Worm (Caenorhabditis elegans) whole organism, L3 larva: ENCODE data around the gene lim-6.

Experiments
- R02D3.7 ChIP-seq: fragments of 150-350 bp; optimal IDR thresholded peaks from 2 replicates; lab custom pipeline; 2014; ENCODE audit warnings: missing biosample characterization, missing genetic modification characterization
- aly-2 ChIP-seq: fragments of 150-350 bp; optimal IDR thresholded peaks from 2 replicates; lab custom pipeline; 2014; ENCODE audit warnings: missing biosample characterization, missing genetic modification characterization
- ceh-16 ChIP-seq: sonication (generic microtip); optimal IDR thresholded peaks from 2 replicates; lab custom pipeline; 2017; ENCODE audit warnings: missing biosample characterization, missing genetic modification characterization
- ceh-28 ChIP-seq: fragments of 150-350 bp; optimal IDR thresholded peaks from 2 replicates; lab custom pipeline; 2014; ENCODE audit warnings: missing biosample characterization, missing genetic modification reagents, missing genetic modification characterization
- ceh-82 ChIP-seq: fragments of 150-350 bp; optimal IDR thresholded peaks from 2 replicates; lab custom pipeline; 2014; ENCODE audit warnings: missing biosample characterization, missing genetic modification characterization
- ceh-9 ChIP-seq: sonication (generic microtip); optimal IDR thresholded peaks from 2 replicates; lab custom pipeline; 2018; ENCODE audit warnings: missing biosample characterization, missing genetic modification characterization
- daf-12 ChIP-seq: fragments of 150-350 bp; optimal IDR thresholded peaks from 2 replicates; lab custom pipeline; 2014; ENCODE audit warnings: missing biosample characterization, missing genetic modification reagents, missing genetic modification characterization
- egl-27 ChIP-seq: sonication (generic microtip); optimal IDR thresholded peaks from 4 replicates; lab custom pipeline; 2017; ENCODE audit warnings: missing biosample characterization, missing genetic modification reagents, missing genetic modification characterization
- egl-5 ChIP-seq: fragments of 150-350 bp; optimal IDR thresholded peaks from 2 replicates; lab custom pipeline; 2017; ENCODE audit warnings: missing biosample characterization, missing genetic modification reagents, missing genetic modification characterization, inconsistent platforms
- elt-1 ChIP-seq: fragments of 150-350 bp; optimal IDR thresholded peaks from 2 replicates; lab custom pipeline; 2014; ENCODE audit warnings: missing biosample characterization, missing genetic modification characterization
- elt-2 ChIP-seq: sonication (generic microtip); optimal IDR thresholded peaks from 2 replicates; lab custom pipeline; 2016; ENCODE audit warnings: missing genetic modification reagents, mild to moderate bottlenecking, missing genetic modification characterization, missing compliant biosample characterization
- eor-1 ChIP-seq, 2 experiments: fragments of 150-350 bp; optimal IDR thresholded peaks; 2 replicates each; lab custom pipeline; 2014 to 2018; ENCODE audit warnings: missing biosample characterization in 2 of 2, missing genetic modification characterization in 2 of 2
- fkh-10 ChIP-seq: sonication (generic microtip); optimal IDR thresholded peaks from 2 replicates; lab custom pipeline; 2017; ENCODE audit warnings: missing biosample characterization, missing genetic modification reagents, missing genetic modification characterization
- fkh-2 ChIP-seq: fragments of 150-350 bp; optimal IDR thresholded peaks from 2 replicates; lab custom pipeline; 2014; ENCODE audit warnings: missing biosample characterization, missing genetic modification reagents, missing genetic modification characterization
- fos-1 ChIP-seq: fragments of 150-350 bp; optimal IDR thresholded peaks from 2 replicates; lab custom pipeline; 2014; ENCODE audit warnings: missing biosample characterization, missing genetic modification characterization
- hmg-11 ChIP-seq: sonication (generic microtip); optimal IDR thresholded peaks from 2 replicates; lab custom pipeline; 2016; ENCODE audit warnings: missing genetic modification characterization, missing compliant biosample characterization
- jun-1 ChIP-seq: fragments of 150-350 bp; optimal IDR thresholded peaks from 2 replicates; lab custom pipeline; 2014; ENCODE audit warnings: missing biosample characterization, missing genetic modification reagents, missing genetic modification characterization
- lin-15B ChIP-seq: fragments of 150-350 bp; optimal IDR thresholded peaks from 2 replicates; lab custom pipeline; 2014; ENCODE audit warnings: missing biosample characterization, missing genetic modification characterization
- lin-39 ChIP-seq: fragments of 150-350 bp; optimal IDR thresholded peaks from 2 replicates; lab custom pipeline; 2018; ENCODE audit warnings: missing biosample characterization, missing genetic modification reagents, missing genetic modification characterization
- mdl-1 ChIP-seq: fragments of 150-350 bp; optimal IDR thresholded peaks from 2 replicates; lab custom pipeline; 2014; ENCODE audit warnings: missing biosample characterization, missing genetic modification characterization
- mml-1 ChIP-seq: fragments of 150-350 bp; sonication (generic microtip); optimal IDR thresholded peaks from 3 replicates; lab custom pipeline; 2014; ENCODE audit warnings: missing biosample characterization, missing genetic modification characterization
- nfya-1 ChIP-seq: sonication (generic microtip); optimal IDR thresholded peaks from 2 replicates; lab custom pipeline; 2017; ENCODE audit warnings: missing genetic modification characterization, mild to moderate bottlenecking, missing compliant biosample characterization, antibody characterized with exemption, moderate library complexity; ENCODE audit not compliant: insufficient read depth
- nhr-11 ChIP-seq: fragments of 150-350 bp; optimal IDR thresholded peaks from 2 replicates; lab custom pipeline; 2014; ENCODE audit warnings: missing biosample characterization, missing genetic modification characterization
- nhr-12 ChIP-seq: fragments of 150-350 bp; optimal IDR thresholded peaks from 2 replicates; lab custom pipeline; 2014; ENCODE audit warnings: missing biosample characterization, missing genetic modification characterization
- nhr-237 ChIP-seq: fragments of 150-350 bp; optimal IDR thresholded peaks from 2 replicates; lab custom pipeline; 2014; ENCODE audit warnings: missing biosample characterization, missing genetic modification characterization
- nhr-25 ChIP-seq: sonication (generic microtip); optimal IDR thresholded peaks from 2 replicates; lab custom pipeline; 2017; ENCODE audit warnings: missing biosample characterization, missing genetic modification characterization
- nhr-43 ChIP-seq: sonication (generic microtip); optimal IDR thresholded peaks from 2 replicates; lab custom pipeline; 2016; ENCODE audit warnings: mild to moderate bottlenecking, missing genetic modification characterization, missing compliant biosample characterization; ENCODE audit not compliant: poor library complexity, severe bottlenecking
- nhr-67 ChIP-seq: fragments of 150-350 bp; optimal IDR thresholded peaks from 2 replicates; lab custom pipeline; 2014; ENCODE audit warnings: missing biosample characterization, missing genetic modification characterization
- nhr-76 ChIP-seq: fragments of 150-350 bp; sonication (generic microtip); optimal IDR thresholded peaks from 5 replicates; lab custom pipeline; 2014; ENCODE audit warnings: missing biosample characterization, missing genetic modification characterization
- nhr-77 ChIP-seq: fragments of 150-350 bp; optimal IDR thresholded peaks from 2 replicates; lab custom pipeline; 2014; ENCODE audit warnings: missing biosample characterization, missing genetic modification characterization
- pha-4 ChIP-seq: fragments of 150-350 bp; optimal IDR thresholded peaks from 2 replicates; lab custom pipeline; 2014; ENCODE audit warnings: missing biosample characterization, missing genetic modification reagents, missing genetic modification characterization
- pqm-1 ChIP-seq: fragments of 150-350 bp; optimal IDR thresholded peaks from 2 replicates; lab custom pipeline; 2017; ENCODE audit warnings: missing biosample characterization, missing genetic modification characterization, inconsistent platforms
- sea-2 ChIP-seq: fragments of 150-350 bp; sonication (generic microtip); optimal IDR thresholded peaks from 4 replicates; lab custom pipeline; 2014; ENCODE audit warnings: missing biosample characterization, missing genetic modification reagents, missing genetic modification characterization
- skn-1 ChIP-seq: fragments of 150-350 bp; optimal IDR thresholded peaks from 2 replicates; lab custom pipeline; 2014; ENCODE audit warnings: missing biosample characterization, missing genetic modification characterization
- snpc-4 ChIP-seq: fragments of 150-350 bp; optimal IDR thresholded peaks from 2 replicates; lab custom pipeline; 2014; ENCODE audit warnings: missing biosample characterization, missing genetic modification characterization
- tbx-2 ChIP-seq: sonication (generic microtip); optimal IDR thresholded peaks from 2 replicates; lab custom pipeline; 2016; ENCODE audit warnings: mild to moderate bottlenecking, missing genetic modification characterization, missing compliant biosample characterization
- unc-39 ChIP-seq: sonication (generic microtip); optimal IDR thresholded peaks from 4 replicates; lab custom pipeline; 2017; ENCODE audit warnings: missing biosample characterization, missing genetic modification characterization
- unc-62 ChIP-seq: fragments of 150-350 bp; sonication (generic microtip); optimal IDR thresholded peaks from 4 replicates; lab custom pipeline; 2014; ENCODE audit warnings: missing biosample characterization, missing genetic modification reagents, missing genetic modification characterization
- zag-1 ChIP-seq: fragments of 150-350 bp; optimal IDR thresholded peaks from 2 replicates; lab custom pipeline; 2014; ENCODE audit warnings: missing biosample characterization, missing genetic modification characterization
- ztf-11 ChIP-seq: fragments of 150-350 bp; optimal IDR thresholded peaks from 2 replicates; lab custom pipeline; 2014; ENCODE audit warnings: missing biosample characterization, missing genetic modification characterization
- ztf-4 ChIP-seq: fragments of 150-350 bp; optimal IDR thresholded peaks from 2 replicates; lab custom pipeline; 2014; ENCODE audit warnings: missing biosample characterization, missing genetic modification characterization

Gene lim-6

ce11 chrX:1115207-1115606 lies 43.0 kb downstream of the lim-6 start:
- TF ChIP-seq fkh-2 (tag; lab: Kevin White, UChicago) (no peak), elt-2 (tag; lab: Kevin White, UChicago) (no peak), pqm-1 (tag; lab: Kevin White, UChicago) (no peak), ceh-9 (tag; lab: Kevin White, UChicago) (no peak), unc-39 (tag; lab: Kevin White, UChicago) (no peak), nhr-237 (tag; lab: Kevin White, UChicago) (no peak), aly-2 (no peak)

DNA sequence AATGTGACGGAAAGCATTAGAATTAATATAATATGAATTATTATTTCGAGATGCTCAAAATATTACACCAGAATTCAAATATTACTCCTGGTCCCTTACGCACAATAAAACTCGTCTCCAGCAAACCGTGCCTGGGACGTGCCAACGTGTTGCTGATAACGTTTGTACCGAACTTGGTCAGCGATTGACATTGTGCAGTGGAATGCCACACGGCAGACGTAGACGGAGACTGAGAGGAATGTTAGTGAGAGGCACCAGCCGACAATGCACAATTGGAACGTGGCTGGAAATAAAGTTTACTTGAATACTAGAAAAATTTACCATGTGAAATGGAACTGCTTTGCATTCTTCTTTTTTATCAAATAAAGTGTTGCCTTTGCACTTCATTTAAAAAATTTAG lies 45.0 kb downstream of the lim-6 start:
- TF ChIP-seq elt-2 (tag; lab: Kevin White, UChicago) (peak; percentile 48), pqm-1 (tag; lab: Kevin White, UChicago) (peak; percentile 29), nhr-76 (tag; lab: Kevin White, UChicago) (no peak)
- TF ChIP-seq, all 47 proteins: peak for 2

- TF ChIP-seq pha-4 (no peak), fkh-2 (tag; lab: Kevin White, UChicago) (no peak), egl-27 (no peak), egl-5 (no peak), elt-2 (tag; lab: Kevin White, UChicago) (no peak), ceh-16 (tag; lab: Kevin White, UChicago) (no peak), ceh-9 (tag; lab: Kevin White, UChicago) (no peak), mml-1 (tag; lab: Kevin White, UChicago) (no peak), mdl-1 (tag; lab: Kevin White, UChicago) (no peak), fkh-10 (no peak), fos-1 (tag; lab: Kevin White, UChicago) (no peak), tbx-2 (tag; lab: Kevin White, UChicago) (no peak), nhr-25 (tag; lab: Kevin White, UChicago) (no peak), unc-39 (tag; lab: Kevin White, UChicago) (no peak), nhr-12 (tag; lab: Kevin White, UChicago) (no peak), nhr-77 (no peak), nhr-76 (tag; lab: Kevin White, UChicago) (no peak), unc-62 (GFP tag; lab: Kevin White, UChicago) (no peak), daf-12 (tag; lab: Kevin White, UChicago) (no peak), elt-1 (no peak)
Observed at ce11 chrX:1119305-1119704, 47.1 kb downstream of the lim-6 start, which contains the start of gene C05D9.7. TSS of gene C05D9.7 (minus strand) at chrX:1119405.

- TF ChIP-seq lin-15B (tag; lab: Kevin White, UChicago) (no peak), nhr-237 (tag; lab: Kevin White, UChicago) (no peak), ceh-9 (tag; lab: Kevin White, UChicago) (no peak), nhr-67 (tag; lab: Kevin White, UChicago) (no peak), tbx-2 (tag; lab: Kevin White, UChicago) (no peak), eor-1 (tag; optimal IDR thresholded peaks at IDR 0.05; lab: Kevin White, UChicago) (no peak), egl-5 (peak; percentile 21), sea-2 (GFP tag; lab: Kevin White, UChicago) (no peak), R02D3.7 (tag; lab: Kevin White, UChicago) (no peak), aly-2 (no peak), ztf-4 (tag; lab: Kevin White, UChicago) (no peak), nhr-25 (tag; lab: Kevin White, UChicago) (no peak), skn-1 (tag; lab: Kevin White, UChicago) (no peak), nhr-43 (tag; lab: Kevin White, UChicago) (no peak), fos-1 (tag; lab: Kevin White, UChicago) (no peak), snpc-4 (tag; lab: Kevin White, UChicago) (no peak), ceh-16 (tag; lab: Kevin White, UChicago) (no peak), ztf-11 (tag; lab: Kevin White, UChicago) (no peak), jun-1 (no peak), fkh-10 (no peak), zag-1 (tag; lab: Kevin White, UChicago) (no peak), nhr-11 (tag; lab: Kevin White, UChicago) (no peak), nfya-1 (peak; percentile 55), ceh-28 (no peak), pha-4 (no peak), mml-1 (tag; lab: Kevin White, UChicago) (no peak), lin-39 (peak; percentile 29), fkh-2 (tag; lab: Kevin White, UChicago) (no peak), daf-12 (tag; lab: Kevin White, UChicago) (no peak), egl-27 (no peak), ceh-82 (no peak), elt-1 (no peak), hmg-11 (tag; lab: Kevin White, UChicago) (peak; percentile 40)
Observed at ce11 chrX:1120326-1120725, 48.1 kb downstream of the lim-6 start.
